Worm (Caenorhabditis elegans) whole organism, L3 larva: ENCODE data around the gene ceh-90.

Source experiments
- ama-1 ChIP-seq: fragments of 150-350 bp; optimal IDR thresholded peaks from 2 replicates; lab custom pipeline; 2018
- pha-4 ChIP-seq: fragments of 150-350 bp; optimal IDR thresholded peaks from 2 replicates; lab custom pipeline; 2014; ENCODE audit warnings: missing biosample characterization, missing genetic modification reagents, missing genetic modification characterization

ce11 chrX:14164234-14164633, 7.4 kb upstream of the ceh-90 start, which contains the start of gene vha-20:
- TF ChIP-seq pha-4 (no peak), ama-1 (lab: Kevin White, UChicago) (peak; percentile 7)
